Worm (Caenorhabditis elegans) whole organism, L4/young adult: ENCODE data around the gene paml-1.

Experiments
- W03F9.2 ChIP-seq: fragments of 150-350 bp; optimal IDR thresholded peaks from 2 replicates; lab custom pipeline; 2014; ENCODE audit warnings: missing biosample characterization, missing genetic modification characterization
- dao-5 ChIP-seq: sonication (generic microtip); optimal IDR thresholded peaks from 2 replicates; lab custom pipeline; 2016; ENCODE audit warnings: missing genotype, missing genetic modification characterization, moderate library complexity, missing compliant biosample characterization
- him-1 ChIP-seq: sonication (generic microtip); optimal IDR thresholded peaks from 2 replicates; lab custom pipeline; 2016; ENCODE audit warnings: missing genotype, missing genetic modification reagents, missing genetic modification characterization, missing compliant biosample characterization

ce11 chrIII:10201235-10201634, 32.6 kb downstream of the paml-1 start, which contains the start of the genes T20G5.13 and T20G5.12:
- TF ChIP-seq W03F9.2 (tag; lab: Kevin White, UChicago), result no peak
- no peak for TF ChIP-seq him-1 (tag; lab: Kevin White, UChicago)
- no peak for TF ChIP-seq dao-5 (tag; lab: Kevin White, UChicago)
